Fruit fly (Drosophila melanogaster): ENCODE data around the gene CG9368.

DNA sequence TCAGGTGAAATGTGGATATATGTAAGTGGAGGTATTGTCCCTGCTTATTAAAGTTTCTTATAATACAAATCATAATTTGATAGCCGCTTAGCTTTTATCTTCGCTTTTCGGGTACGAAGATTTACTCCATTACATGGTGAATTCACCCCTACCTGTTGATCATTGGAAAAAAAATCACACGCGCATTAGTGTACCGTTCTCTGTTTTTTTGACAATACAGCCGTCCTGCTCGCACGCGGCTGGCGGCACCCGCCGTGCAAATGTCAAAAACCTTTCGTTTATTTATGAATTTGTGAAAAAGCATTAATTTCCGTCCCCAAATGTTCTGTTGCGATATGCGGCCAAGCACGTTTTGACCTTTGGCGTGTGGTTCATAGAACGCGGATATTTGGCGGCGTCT is 30.4 kb downstream of the CG9368 start:
- TF ChIP-seq psq (GFP tag; optimal IDR thresholded peaks at IDR 0.05), result no peak
- no peak for TF ChIP-seq h (GFP tag; optimal IDR thresholded peaks at IDR 0.05)
- no peak for TF ChIP-seq GATAd (GFP tag; optimal IDR thresholded peaks at IDR 0.05)
- TF ChIP-seq CG9705 (GFP tag; optimal IDR thresholded peaks at IDR 0.05), result no peak

Measured in whole organism, wandering third instar larva.